ENCODE assay signal across 7 worm cellular contexts in genomic region chrIV:8146283-8146682, ce11.
TF ChIP-seq lines count a peak whose summit lies in the region.

No protein-coding gene starts in this region.

TF ChIP-seq in whole organism, L1 larva, 84 proteins besides CTCF, POLR2A, EP300 and RAD21 (continues in another document):
- peak in 2 of 6 experiments; percentile 34 to 64 for TF ChIP-seq elt-3 (tag; optimal IDR thresholded peaks at IDR 0.05; lab: Kevin White, UChicago)
- no peak for TF ChIP-seq nhr-77 (tag; optimal IDR thresholded peaks at IDR 0.05; lab: Kevin White, UChicago)
- TF ChIP-seq snu-23 (GFP tag; optimal IDR thresholded peaks at IDR 0.05; lab: Kevin White, UChicago) = peak; percentile 76
- TF ChIP-seq lin-15B (tag; optimal IDR thresholded peaks at IDR 0.05; lab: Kevin White, UChicago) = no peak
- peak; percentile 28 for TF ChIP-seq elt-2 (tag; optimal IDR thresholded peaks at IDR 0.05; lab: Kevin White, UChicago)
- no peak for TF ChIP-seq F16B12.6 (tag; optimal IDR thresholded peaks at IDR 0.05; lab: Kevin White, UChicago)
- TF ChIP-seq skn-1 (tag; optimal IDR thresholded peaks at IDR 0.05; lab: Kevin White, UChicago) = peak; percentile 40
- TF ChIP-seq irx-1 (tag; optimal IDR thresholded peaks at IDR 0.05; lab: Kevin White, UChicago) = peak; percentile 11
- TF ChIP-seq unc-62 (GFP tag; optimal IDR thresholded peaks at IDR 0.05; lab: Kevin White, UChicago) = no peak
- TF ChIP-seq nhr-47 (tag; optimal IDR thresholded peaks at IDR 0.05; lab: Kevin White, UChicago) = peak; percentile 23
- no peak for TF ChIP-seq lin-13 (GFP tag; optimal IDR thresholded peaks at IDR 0.05; lab: Kevin White, UChicago)
- TF ChIP-seq aly-2 (tag; optimal IDR thresholded peaks at IDR 0.05; lab: Kevin White, UChicago) = no peak
- TF ChIP-seq mep-1 (tag; optimal IDR thresholded peaks at IDR 0.05; lab: Kevin White, UChicago) = peak; percentile 34

TF ChIP-seq in whole organism, L2 larva, 48 proteins besides CTCF, POLR2A, EP300 and RAD21 (continues in another document):
- TF ChIP-seq mdl-1 (tag; optimal IDR thresholded peaks at IDR 0.05; lab: Kevin White, UChicago) (peak; percentile 60 to 69), gmeb-1 (tag; optimal IDR thresholded peaks at IDR 0.05; lab: Kevin White, UChicago) (peak; percentile 29), nhr-25 (tag; optimal IDR thresholded peaks at IDR 0.05; lab: Kevin White, UChicago) (peak; percentile 86), mab-5 (tag; optimal IDR thresholded peaks at IDR 0.05; lab: Kevin White, UChicago) (no peak), nhr-129 (tag; optimal IDR thresholded peaks at IDR 0.05; lab: Kevin White, UChicago) (peak; percentile 42), nhr-21 (tag; optimal IDR thresholded peaks at IDR 0.05; lab: Kevin White, UChicago) (peak; percentile 31), lin-39 (tag; optimal IDR thresholded peaks at IDR 0.05; lab: Kevin White, UChicago) (no peak), crh-2 (tag; optimal IDR thresholded peaks at IDR 0.05; lab: Kevin White, UChicago) (peak; percentile 53), fos-1 (tag; optimal IDR thresholded peaks at IDR 0.05; lab: Kevin White, UChicago) (peak; percentile 19), sma-9 (GFP tag; optimal IDR thresholded peaks at IDR 0.05; lab: Kevin White, UChicago) (peak; percentile 47), sma-9 (tag; optimal IDR thresholded peaks at IDR 0.05; lab: Kevin White, UChicago) (no peak), ceh-82 (tag; optimal IDR thresholded peaks at IDR 0.05; lab: Kevin White, UChicago) (no peak), F13H6.1 (tag; optimal IDR thresholded peaks at IDR 0.05; lab: Kevin White, UChicago) (peak; percentile 28)

TF ChIP-seq in whole organism, L3 larva, 47 proteins besides CTCF, POLR2A, EP300 and RAD21 (continues in another document):
- peak; percentile 67 for TF ChIP-seq ceh-28 (tag; optimal IDR thresholded peaks at IDR 0.05; lab: Kevin White, UChicago)
- TF ChIP-seq nhr-237 (tag; optimal IDR thresholded peaks at IDR 0.05; lab: Kevin White, UChicago) = no peak
- peak; percentile 79 for TF ChIP-seq mdl-1 (tag; optimal IDR thresholded peaks at IDR 0.05; lab: Kevin White, UChicago)
- no peak for TF ChIP-seq nhr-12 (tag; optimal IDR thresholded peaks at IDR 0.05; lab: Kevin White, UChicago)
- TF ChIP-seq unc-62 (GFP tag; optimal IDR thresholded peaks at IDR 0.05; lab: Kevin White, UChicago) = no peak
- no peak for TF ChIP-seq daf-12 (tag; optimal IDR thresholded peaks at IDR 0.05; lab: Kevin White, UChicago)
- TF ChIP-seq nfya-1 (tag; optimal IDR thresholded peaks at IDR 0.05; lab: Kevin White, UChicago; ENCODE audit: insufficient read depth) = peak; percentile 16
- peak; percentile 81 for TF ChIP-seq nhr-25 (tag; optimal IDR thresholded peaks at IDR 0.05; lab: Kevin White, UChicago)
- no peak for TF ChIP-seq ztf-4 (tag; optimal IDR thresholded peaks at IDR 0.05; lab: Kevin White, UChicago)
- TF ChIP-seq jun-1 (tag; optimal IDR thresholded peaks at IDR 0.05; lab: Kevin White, UChicago) = no peak
- TF ChIP-seq mml-1 (tag; optimal IDR thresholded peaks at IDR 0.05; lab: Kevin White, UChicago) = no peak
- no peak for TF ChIP-seq tbx-2 (tag; optimal IDR thresholded peaks at IDR 0.05; lab: Kevin White, UChicago)
- TF ChIP-seq ama-1 (optimal IDR thresholded peaks at IDR 0.05; lab: Kevin White, UChicago) = no peak
- TF ChIP-seq nhr-11 (tag; optimal IDR thresholded peaks at IDR 0.05; lab: Kevin White, UChicago) = no peak

TF ChIP-seq in whole organism, L4 larva, 104 proteins besides CTCF, POLR2A, EP300 and RAD21 (continues in another document):
- TF ChIP-seq hlh-11 (tag; optimal IDR thresholded peaks at IDR 0.05; lab: Kevin White, UChicago) (peak; percentile 17), madf-5 (GFP tag; IDR thresholded peaks at IDR 0.05; lab: Robert Waterston, UW) (no peak), skn-1 (tag; optimal IDR thresholded peaks at IDR 0.05; lab: Kevin White, UChicago) (no peak), madf-9 (GFP tag; conservative IDR thresholded peaks at IDR 0.05; lab: Robert Waterston, UW) (no peak), attf-4 (tag; optimal IDR thresholded peaks at IDR 0.05; lab: Kevin White, UChicago) (no peak), F37D6.2 (tag; optimal IDR thresholded peaks at IDR 0.05; lab: Kevin White, UChicago) (no peak), zfp-3 (GFP tag; conservative IDR thresholded peaks at IDR 0.05; lab: Robert Waterston, UW) (0 out of 2 replicates have a peak, but pooled peaks have one; percentile 21), ztf-11 (tag; optimal IDR thresholded peaks at IDR 0.05; lab: Kevin White, UChicago) (no peak), fkh-10 (GFP tag; optimal IDR thresholded peaks at IDR 0.05; lab: Kevin White, UChicago) (no peak), lin-15B (tag; optimal IDR thresholded peaks at IDR 0.05; lab: Kevin White, UChicago) (no peak), lsy-2 (tag; optimal IDR thresholded peaks at IDR 0.05; lab: Kevin White, UChicago) (peak in 1 of 2 experiments; percentile 29), lin-39 (tag; optimal IDR thresholded peaks at IDR 0.05; lab: Kevin White, UChicago) (no peak), daf-16 (GFP tag; optimal IDR thresholded peaks at IDR 0.05; lab: Kevin White, UChicago) (no peak), daf-16 (tag; optimal IDR thresholded peaks at IDR 0.05; lab: Kevin White, UChicago) (peak; percentile 77)

TF ChIP-seq in whole organism, late embryonic, 69 proteins besides CTCF, POLR2A, EP300 and RAD21:
- peak; percentile 91 for TF ChIP-seq hlh-30 (tag; optimal IDR thresholded peaks at IDR 0.05; lab: Kevin White, UChicago; ENCODE audit: insufficient read depth)
- peak; percentile 10 for TF ChIP-seq nfya-1 (tag; optimal IDR thresholded peaks at IDR 0.05; lab: Kevin White, UChicago)
- no peak for TF ChIP-seq F13H6.1 (tag; optimal IDR thresholded peaks at IDR 0.05; lab: Kevin White, UChicago)
- TF ChIP-seq syd-9 (tag; optimal IDR thresholded peaks at IDR 0.05; lab: Kevin White, UChicago) = no peak

TF ChIP-seq in whole organism, mixed stage, embryonic, 35 proteins besides CTCF, POLR2A, EP300 and RAD21:
- TF ChIP-seq ceh-39 (tag; optimal IDR thresholded peaks at IDR 0.05; lab: Kevin White, UChicago) (peak; percentile 83), hlh-1 (tag; optimal IDR thresholded peaks at IDR 0.05; lab: Kevin White, UChicago) (no peak)

TF ChIP-seq in whole organism, young adult, 124 proteins besides CTCF, POLR2A, EP300 and RAD21:
- TF ChIP-seq ztf-28 (GFP tag; IDR thresholded peaks at IDR 0.05; lab: Robert Waterston, UW) = no peak
- peak; percentile 63; the same call in 1 of the 2 replicates for TF ChIP-seq hmg-1.2 (GFP tag; IDR thresholded peaks at IDR 0.05; lab: Robert Waterston, UW)
